Worm (Caenorhabditis elegans) whole organism, L4 larva: Measurements from ENCODE around the gene hpo-33.
A peak's percentile ranks its signal among the peaks of the same experiment; 100 is the strongest.

Source experiments
- F37D6.2 ChIP-seq: sonication (generic microtip); optimal IDR thresholded peaks from 2 replicates; lab custom pipeline; 2016; ENCODE audit warnings: mild to moderate bottlenecking, missing genetic modification characterization, missing compliant biosample characterization
- F44E2.7 ChIP-seq: fragments of 200-800 bp; sonication (Bioruptor generic); IDR thresholded peaks from 2 replicates; pipeline ENCODE4 v2.1.2; 2022; ENCODE audit warnings: missing genetic modification characterization, missing compliant biosample characterization
- aha-1 ChIP-seq: fragments of 150-350 bp; peaks from one replicate; lab custom pipeline; 2014; ENCODE audit warnings: missing biosample characterization, missing genetic modification characterization
- daf-19 ChIP-seq: fragments of 200-800 bp; sonication (Bioruptor generic); conservative IDR thresholded peaks from 2 replicates; pipeline ENCODE4 v1.3.6; 2022; ENCODE audit warnings: missing genetic modification characterization, missing compliant biosample characterization
- hlh-11 ChIP-seq: fragments of 200-800 bp; sonication (Bioruptor generic); optimal IDR thresholded peaks from 2 replicates; lab custom pipeline; 2018; ENCODE audit warnings: mild to moderate bottlenecking, missing genetic modification characterization, missing compliant biosample characterization
- jun-1 ChIP-seq: fragments of 150-350 bp; optimal IDR thresholded peaks from 2 replicates; lab custom pipeline; 2014; ENCODE audit warnings: missing biosample characterization, missing genetic modification reagents, missing genetic modification characterization
- lim-7 ChIP-seq: fragments of 200-800 bp; sonication (Bioruptor generic); IDR thresholded peaks from 2 replicates; pipeline ENCODE4 v1.3.6; 2022; ENCODE audit warnings: missing genetic modification characterization, missing compliant biosample characterization
- lin-15B ChIP-seq: fragments of 150-350 bp; sonication (generic microtip); optimal IDR thresholded peaks from 3 replicates; lab custom pipeline; 2014; ENCODE audit warnings: missing biosample characterization, missing genetic modification characterization
- lin-29 ChIP-seq: fragments of 200-800 bp; sonication (Bioruptor generic); IDR thresholded peaks from 2 replicates; pipeline ENCODE4 v1.3.6; 2022; ENCODE audit warnings: missing genetic modification reagents, missing genetic modification characterization, missing compliant biosample characterization
- lsy-2 ChIP-seq, 2 experiments: fragments of 150-350 bp in 1 of 2; sonication (generic microtip) in 1 of 2; optimal IDR thresholded peaks; 2 replicates each; lab custom pipeline; 2014 to 2017; ENCODE audit warnings: missing biosample characterization in 2 of 2, missing genetic modification characterization in 2 of 2
- nhr-102 ChIP-seq: sonication (generic microtip); optimal IDR thresholded peaks from 2 replicates; lab custom pipeline; 2016; ENCODE audit warnings: mild to moderate bottlenecking, missing genetic modification characterization, moderate library complexity, missing compliant biosample characterization
- nhr-11 ChIP-seq: fragments of 150-350 bp; optimal IDR thresholded peaks from 2 replicates; lab custom pipeline; 2014; ENCODE audit warnings: missing biosample characterization, missing genetic modification characterization
- php-3 ChIP-seq: fragments of 200-800 bp; sonication (Bioruptor generic); IDR thresholded peaks from 2 replicates; pipeline ENCODE4 v1.3.6; 2022; ENCODE audit warnings: missing genetic modification reagents, missing genetic modification characterization, missing compliant biosample characterization
- sdz-12 ChIP-seq: fragments of 200-800 bp; sonication (Bioruptor generic); optimal IDR thresholded peaks from 2 replicates; lab custom pipeline; 2018; ENCODE audit warnings: mild to moderate bottlenecking, missing genetic modification characterization, missing compliant biosample characterization
- spr-1 ChIP-seq: sonication (generic microtip); optimal IDR thresholded peaks from 2 replicates; lab custom pipeline; 2016; ENCODE audit warnings: mild to moderate bottlenecking, missing genetic modification characterization, missing compliant biosample characterization
- unc-39 ChIP-seq: sonication (generic microtip); optimal IDR thresholded peaks from 2 replicates; lab custom pipeline; 2017; ENCODE audit warnings: missing biosample characterization, missing genetic modification characterization

hpo-33 gene

ce11 chrV:17089931-17090429 lies 47.6 kb downstream of the hpo-33 start, which contains the start of gene srh-237 (continued):
- TF ChIP-seq unc-39 (tag; lab: Kevin White, UChicago) = no peak
- TF ChIP-seq hlh-11 = peak; percentile 60
- peak; percentile 64 for TF ChIP-seq aha-1 (tag; lab: Kevin White, UChicago)
- no peak for TF ChIP-seq sdz-12 (GFP tag; lab: Kevin White, UChicago)

DNA sequence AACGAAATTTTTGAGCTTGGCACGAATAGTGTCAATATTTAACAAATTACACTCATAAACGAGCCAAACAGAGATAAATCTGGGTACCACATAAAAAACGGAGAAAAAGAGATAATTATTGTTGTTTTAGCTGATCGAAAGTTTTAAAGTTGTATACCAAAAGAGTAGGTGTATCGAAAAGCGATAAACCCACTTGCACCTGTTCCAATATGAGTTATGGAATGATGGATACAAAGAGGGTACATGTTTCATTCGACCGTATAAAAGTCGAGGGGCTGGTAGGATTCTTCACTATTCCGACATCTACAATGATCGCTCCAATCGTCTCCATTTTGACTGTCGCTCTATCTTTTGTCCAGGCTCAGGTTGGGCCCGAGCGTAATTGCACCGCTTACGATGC lies 49.9 kb downstream of the hpo-33 start, which contains the start of gene ZK218.1:
TSS of gene ZK218.1 (plus strand) at position 301 of the 400 bp plus-strand sequence.
- TF ChIP-seq lin-29 (GFP tag; lab: Robert Waterston, UW) (no peak), F37D6.2 (no peak), nhr-11 (tag; lab: Kevin White, UChicago) (no peak), jun-1 (no peak), lim-7 (GFP tag; lab: Robert Waterston, UW) (no peak), daf-19 (GFP tag; lab: Robert Waterston, UW) (no peak), php-3 (GFP tag; lab: Robert Waterston, UW) (no peak), lin-15B (tag; lab: Kevin White, UChicago) (no peak), F44E2.7 (GFP tag; lab: Robert Waterston, UW) (no peak), lsy-2 (tag; optimal IDR thresholded peaks at IDR 0.05; lab: Kevin White, UChicago) (no peak), spr-1 (tag; lab: Kevin White, UChicago) (no peak), nhr-102 (tag; lab: Kevin White, UChicago) (no peak)
